Worm (Caenorhabditis elegans) whole organism, L4/young adult: ENCODE results near the gene Y105C5A.1274.
A peak's percentile ranks its signal among the peaks of the same experiment; 100 is the strongest.
"Not testable (repeated sequence)": the region's sequence is repeated elsewhere in the genome, so short reads cannot be mapped to it uniquely, and the experiment has no call there.

Experiments used
- W03F9.2 ChIP-seq: fragments of 150-350 bp; optimal IDR thresholded peaks from 2 replicates; lab custom pipeline; 2014; ENCODE audit warnings: missing biosample characterization, missing genetic modification characterization
- dao-5 ChIP-seq: sonication (generic microtip); optimal IDR thresholded peaks from 2 replicates; lab custom pipeline; 2016; ENCODE audit warnings: missing genotype, missing genetic modification characterization, moderate library complexity, missing compliant biosample characterization
- him-1 ChIP-seq: sonication (generic microtip); optimal IDR thresholded peaks from 2 replicates; lab custom pipeline; 2016; ENCODE audit warnings: missing genotype, missing genetic modification reagents, missing genetic modification characterization, missing compliant biosample characterization

The Y105C5A.1274 gene

DNA sequence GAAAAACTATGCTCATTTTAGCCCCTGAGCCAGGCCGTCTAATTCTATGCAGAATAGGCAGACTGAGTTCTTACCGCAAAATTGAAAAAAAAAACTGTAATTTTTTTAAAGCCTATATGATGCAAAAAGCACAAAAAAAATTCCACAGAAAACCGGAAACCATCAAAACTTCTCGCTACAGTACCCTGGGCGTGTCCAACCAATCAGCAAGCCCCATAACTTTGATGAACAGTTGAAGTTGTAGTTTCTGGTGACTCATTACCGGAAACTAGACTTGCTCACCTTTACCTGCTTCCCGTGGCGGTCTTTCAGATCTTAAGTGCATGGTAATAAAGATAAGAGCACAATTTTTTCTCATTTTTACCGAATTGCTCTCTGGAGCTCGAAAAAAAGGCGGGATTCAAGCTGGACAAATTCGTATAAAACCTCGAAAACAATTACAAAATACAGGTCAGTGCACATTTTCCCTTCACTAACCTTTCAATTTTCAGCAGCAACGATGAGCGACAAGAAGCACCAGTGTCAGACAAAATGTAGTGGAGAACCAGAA, at the start of gene Y105C5A.1274:
Gene Y105C5A.1274 (plus strand): TSS at position 500 of the 550 bp plus-strand sequence.
- not testable (repeated sequence) for TF ChIP-seq him-1; dao-5 (tag; lab: Kevin White, UChicago); W03F9.2 (tag; lab: Kevin White, UChicago)

DNA sequence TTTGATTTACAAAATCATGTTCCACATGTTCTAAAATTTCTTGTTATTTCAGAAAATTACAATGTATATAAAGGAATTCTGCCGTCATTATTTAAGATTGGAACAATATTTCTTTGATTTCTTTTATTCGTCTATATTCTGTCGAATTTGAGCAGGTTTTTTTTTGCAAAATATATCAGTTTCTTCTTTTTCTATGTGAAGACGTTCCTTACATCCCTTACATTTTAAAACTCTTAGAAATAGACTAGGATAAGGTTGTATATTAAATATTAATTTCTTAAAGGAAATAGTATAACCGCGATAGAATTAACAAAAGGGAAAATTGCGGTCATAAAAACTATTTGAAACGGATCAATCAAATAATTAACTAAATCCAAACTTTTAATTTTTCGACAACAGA, 45.7 kb upstream of the Y105C5A.1274 start:
- TF ChIP-seq W03F9.2 (tag; lab: Kevin White, UChicago): no peak
- no peak for TF ChIP-seq him-1
- TF ChIP-seq dao-5 (tag; lab: Kevin White, UChicago): no peak

DNA sequence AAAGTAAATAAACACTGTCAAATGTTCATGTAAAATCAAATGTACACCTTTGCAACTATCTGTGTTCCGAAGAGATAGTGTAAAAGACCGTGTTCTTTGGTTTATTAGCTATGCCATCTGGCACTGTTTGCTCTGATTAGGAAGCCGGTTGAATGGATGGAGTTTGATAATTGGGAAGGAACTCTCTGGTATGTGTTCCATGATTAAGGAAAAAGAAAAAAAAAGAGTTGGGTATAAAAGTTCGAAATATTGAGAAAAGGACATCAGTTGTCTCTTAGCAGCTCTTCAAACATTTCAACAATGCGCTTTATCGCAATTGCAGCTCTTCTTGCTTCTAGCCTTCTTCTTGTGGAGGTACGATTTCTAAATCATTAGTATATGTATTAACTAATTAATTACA, 44.1 kb upstream of the Y105C5A.1274 start, which contains the start of gene abu-5:
Gene abu-5 (plus strand): TSS at position 301 of the 400 bp plus-strand sequence.
- TF ChIP-seq W03F9.2 (tag; lab: Kevin White, UChicago); him-1; dao-5 (tag; lab: Kevin White, UChicago): not testable (repeated sequence)

DNA sequence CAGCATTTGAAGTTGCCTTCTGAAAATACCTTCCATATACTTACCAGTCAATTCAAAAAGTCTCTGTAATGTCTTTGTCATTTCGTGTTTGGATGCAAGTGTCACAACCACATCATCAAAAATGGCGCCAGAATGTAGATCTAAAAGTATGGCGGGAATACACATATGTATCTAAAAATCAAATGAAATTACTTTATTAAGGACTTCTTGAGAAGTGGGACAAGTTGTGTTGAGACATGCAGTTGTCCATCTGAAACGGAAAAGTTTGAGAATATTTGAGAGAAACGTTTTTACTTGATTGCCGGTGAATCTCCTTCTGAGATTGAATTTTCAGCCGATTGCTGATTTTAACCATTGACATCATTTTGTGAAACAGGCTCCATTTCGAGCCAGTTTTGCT, 42.6 kb upstream of the Y105C5A.1274 start:
- TF ChIP-seq W03F9.2 (tag; lab: Kevin White, UChicago): no peak
- TF ChIP-seq dao-5 (tag; lab: Kevin White, UChicago): no peak
- TF ChIP-seq him-1: no peak

DNA sequence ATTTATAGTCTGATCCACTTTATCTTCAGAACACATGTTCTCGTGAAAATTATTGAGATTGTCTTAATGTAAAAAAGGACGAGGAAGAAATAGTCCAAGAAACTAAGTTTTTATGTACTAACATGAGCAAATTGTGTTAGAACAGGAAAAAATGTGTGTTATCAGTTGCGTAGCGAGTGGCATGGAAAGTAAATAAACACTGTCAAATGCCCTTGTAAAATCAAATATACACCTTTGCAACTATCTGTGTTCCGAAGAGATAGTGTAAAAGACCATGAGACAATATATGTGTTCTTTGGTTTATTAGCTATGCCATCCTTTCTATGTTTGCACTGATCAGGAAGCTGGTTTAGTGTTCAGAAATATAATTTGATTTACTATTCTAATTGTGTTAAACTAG, 41.5 kb upstream of the Y105C5A.1274 start:
- TF ChIP-seq W03F9.2 (tag; lab: Kevin White, UChicago) (no peak), him-1 (no peak), dao-5 (tag; lab: Kevin White, UChicago) (no peak)

DNA sequence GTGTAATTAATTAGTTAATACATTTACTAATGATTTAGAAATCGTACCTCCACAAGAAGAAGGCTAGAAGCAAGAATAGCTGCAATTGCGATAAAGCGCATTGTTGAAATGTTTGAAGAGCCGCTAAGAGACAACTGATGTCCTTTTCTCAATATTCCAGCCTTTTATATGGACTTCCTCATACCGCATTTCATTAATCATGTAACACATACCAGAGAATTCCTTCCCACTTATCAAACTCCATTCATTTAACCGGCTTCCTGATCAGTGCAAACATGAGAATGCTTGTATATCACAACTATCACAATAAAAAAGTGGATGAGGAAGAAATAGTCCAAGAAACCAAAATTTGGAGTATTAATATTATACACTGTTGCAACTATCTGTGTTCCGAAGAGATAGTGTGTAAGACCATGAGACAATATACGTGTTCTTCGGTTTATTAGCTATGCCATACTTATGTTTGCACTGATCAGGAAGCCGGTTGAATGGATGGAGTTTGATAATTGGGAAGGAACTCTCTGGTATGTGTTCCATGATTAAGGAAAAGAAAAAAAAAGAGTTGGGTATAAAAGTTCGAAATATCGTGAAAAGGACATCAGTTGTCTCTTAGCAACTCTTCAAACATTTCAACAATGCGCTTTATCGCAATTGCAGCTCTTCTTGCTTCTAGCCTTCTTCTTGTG, 39.5 kb upstream of the Y105C5A.1274 start, which contains the start of the genes pqn-78 and pqn-79:
Gene pqn-78 (minus strand): TSS at position 101 of the 686 bp plus-strand sequence.
Gene pqn-79 (plus strand): TSS at position 636 of the 686 bp plus-strand sequence.
- TF ChIP-seq dao-5 (tag; lab: Kevin White, UChicago); W03F9.2 (tag; lab: Kevin White, UChicago); him-1: not testable (repeated sequence)

DNA sequence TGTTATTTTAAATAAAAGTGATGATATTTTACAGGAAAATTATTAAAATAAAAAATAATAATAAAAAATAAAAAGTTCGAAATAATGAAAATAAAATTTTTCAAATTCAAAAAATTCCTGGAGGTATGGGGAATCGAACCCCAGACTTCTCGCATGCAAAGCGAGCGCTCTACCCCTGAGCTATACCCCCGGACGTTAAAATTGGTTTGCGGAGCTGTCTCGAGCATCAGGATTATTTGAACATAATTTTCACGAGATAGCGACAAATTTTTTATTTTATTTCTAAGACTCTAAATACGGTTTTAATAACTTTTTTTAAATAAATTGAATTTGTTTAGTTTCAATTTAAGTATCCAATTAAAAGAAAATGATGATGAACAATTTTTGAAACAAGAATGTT, 30.3 kb upstream of the Y105C5A.1274 start:
- TF ChIP-seq W03F9.2 (tag; lab: Kevin White, UChicago) (peak; percentile 25), dao-5 (tag; lab: Kevin White, UChicago) (no peak)

DNA sequence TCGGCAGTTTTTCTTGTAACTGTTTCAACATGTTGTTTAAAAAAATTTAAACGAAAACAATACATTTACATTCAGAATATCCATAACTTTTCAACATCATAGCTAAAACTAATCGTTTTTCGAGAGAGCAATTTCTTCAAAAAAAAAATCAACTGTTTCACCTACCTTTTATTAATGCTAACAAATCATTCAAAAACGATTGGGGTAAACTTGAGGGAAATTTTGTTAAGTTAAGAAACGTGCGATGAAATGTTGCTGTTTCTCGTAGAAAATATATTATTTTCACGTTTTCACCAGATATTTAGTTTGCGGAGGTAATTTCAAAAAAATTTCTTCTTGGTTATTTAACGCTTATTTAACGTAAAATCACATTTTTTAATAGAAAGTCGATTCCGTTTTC, 28.1 kb upstream of the Y105C5A.1274 start:
- TF ChIP-seq dao-5 (tag; lab: Kevin White, UChicago) (no peak), W03F9.2 (tag; lab: Kevin White, UChicago) (no peak), him-1 (no peak)

DNA sequence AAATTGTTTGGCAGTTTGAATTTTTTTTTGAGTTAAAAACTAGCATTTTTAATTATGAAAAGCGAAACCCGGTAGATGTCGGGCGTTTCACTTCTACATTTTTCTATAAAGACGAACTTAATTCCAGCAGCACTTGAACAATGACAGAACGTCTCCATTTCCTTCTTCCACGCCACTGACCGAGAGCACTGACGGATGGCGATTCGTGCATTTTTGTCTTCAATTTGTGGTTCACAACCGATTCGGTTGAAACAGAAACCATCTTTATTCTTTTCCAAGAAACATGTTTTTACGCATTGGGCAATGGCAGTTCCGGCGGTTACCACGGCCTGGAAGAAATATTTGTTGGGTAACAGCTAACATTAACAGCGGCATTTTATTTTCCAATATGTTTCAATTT, 21.4 kb upstream of the Y105C5A.1274 start:
- TF ChIP-seq him-1 (no peak), W03F9.2 (tag; lab: Kevin White, UChicago) (no peak), dao-5 (tag; lab: Kevin White, UChicago) (no peak)

DNA sequence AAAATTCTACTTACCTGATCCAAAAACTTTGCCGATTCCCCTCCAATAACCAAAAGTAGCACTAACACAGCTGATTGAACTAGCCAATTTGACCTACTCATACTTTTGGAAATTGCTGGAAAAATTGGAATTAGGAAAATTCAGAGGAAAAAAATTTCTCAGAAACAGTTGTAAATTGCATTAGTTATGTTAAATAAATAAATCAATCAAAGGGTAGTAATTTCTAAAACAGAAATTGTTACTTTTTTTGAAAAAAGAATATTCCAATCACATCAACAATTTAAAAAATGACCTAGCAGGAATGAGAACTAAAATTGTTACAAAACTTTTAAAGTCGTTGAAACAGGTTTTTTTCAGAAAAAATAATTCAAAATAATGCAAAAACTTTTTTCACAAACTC, 17.6 kb upstream of the Y105C5A.1274 start, which contains the start of gene Y105C5A.8:
Gene Y105C5A.8 (minus strand): TSS at position 101 of the 400 bp plus-strand sequence.
- TF ChIP-seq him-1 (no peak), W03F9.2 (tag; lab: Kevin White, UChicago) (no peak), dao-5 (tag; lab: Kevin White, UChicago) (no peak)

DNA sequence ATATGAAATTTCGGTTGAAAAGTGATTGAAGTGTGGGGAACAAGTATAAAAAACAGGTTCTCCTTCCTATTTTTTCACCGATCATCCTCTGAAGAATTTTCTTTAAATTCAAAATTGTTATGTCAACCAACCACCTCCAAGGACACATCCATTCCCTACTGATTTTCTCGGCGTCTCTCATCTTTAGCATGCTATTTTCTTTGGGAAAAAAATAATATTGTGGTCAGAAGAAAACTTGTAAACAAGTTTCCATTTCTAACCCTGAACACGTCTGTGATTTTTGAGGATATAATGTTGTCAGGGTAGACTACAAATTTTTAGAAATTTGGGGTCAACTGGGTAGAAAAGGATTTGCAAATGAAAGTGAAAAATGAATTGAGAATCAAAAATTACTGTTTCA, 16.9 kb upstream of the Y105C5A.1274 start:
- TF ChIP-seq him-1: no peak
- no peak for TF ChIP-seq dao-5 (tag; lab: Kevin White, UChicago)
- no peak for TF ChIP-seq W03F9.2 (tag; lab: Kevin White, UChicago)

DNA sequence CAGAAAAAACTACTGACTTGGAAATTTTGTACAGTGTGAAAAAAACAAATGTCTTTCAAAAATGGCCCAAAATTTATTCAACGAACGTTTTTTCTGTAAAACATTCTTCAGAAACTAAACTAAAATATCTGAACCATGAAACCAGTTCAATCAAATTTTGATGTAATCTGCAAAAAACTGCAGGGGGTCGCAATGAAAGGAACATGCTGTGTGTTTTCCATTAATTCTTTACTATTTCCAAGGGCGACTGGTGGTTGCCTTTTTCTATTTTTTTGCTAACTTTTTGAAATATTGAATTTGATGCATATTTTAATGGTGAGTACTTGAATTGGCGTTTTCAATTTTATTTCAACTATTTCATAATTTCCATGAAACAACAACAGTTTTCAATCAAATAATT, 3.3 kb upstream of the Y105C5A.1274 start, which contains the start of gene Y105C5A.9:
Gene Y105C5A.9 (plus strand): TSS at position 301 of the 400 bp plus-strand sequence.
- TF ChIP-seq him-1: no peak
- TF ChIP-seq dao-5 (tag; lab: Kevin White, UChicago): no peak
- TF ChIP-seq W03F9.2 (tag; lab: Kevin White, UChicago): no peak

DNA sequence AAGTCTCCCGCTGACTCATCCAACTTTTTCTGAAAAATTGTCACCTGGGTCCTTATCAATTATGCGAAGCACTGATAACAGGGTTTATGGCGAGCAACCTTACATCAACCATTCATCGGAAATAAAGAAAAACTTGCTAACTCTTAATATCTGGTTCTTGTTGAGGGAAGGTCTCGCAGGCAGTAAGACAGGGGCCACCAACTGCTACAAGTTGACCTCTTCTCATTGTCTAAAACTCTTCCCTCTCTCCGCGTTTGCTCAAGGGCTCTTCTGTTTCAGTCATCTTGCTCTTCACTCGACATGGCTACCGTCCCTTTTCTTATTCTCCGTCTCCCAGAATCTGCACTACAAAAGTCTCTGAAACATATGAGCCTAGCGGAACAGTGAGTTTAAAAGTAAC, 923 bp downstream of the Y105C5A.1274 start, which contains the start of gene Y105C5A.10:
Gene Y105C5A.10 (plus strand): TSS at position 301 of the 400 bp plus-strand sequence.
- not testable (repeated sequence) for TF ChIP-seq dao-5 (tag; lab: Kevin White, UChicago); him-1; W03F9.2 (tag; lab: Kevin White, UChicago)

DNA sequence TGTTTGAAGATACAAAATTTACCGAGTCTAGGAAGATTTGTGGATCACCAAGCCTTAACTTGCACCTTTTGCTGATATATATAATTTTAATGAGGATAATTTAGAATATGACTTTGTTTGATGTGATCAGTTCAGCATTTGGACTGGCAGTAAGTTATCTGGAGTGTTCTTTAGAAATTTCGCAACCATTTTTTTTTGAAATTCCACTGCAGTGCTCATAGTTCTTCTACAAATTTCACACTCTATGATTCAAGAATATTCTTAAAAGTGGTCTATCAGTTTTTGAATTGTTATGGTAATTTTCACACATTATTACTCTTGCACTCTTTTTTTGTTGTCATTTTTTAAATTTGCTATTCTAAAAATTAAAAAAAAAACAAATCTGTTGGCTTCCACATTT, 4.7 kb downstream of the Y105C5A.1274 start:
- TF ChIP-seq W03F9.2 (tag; lab: Kevin White, UChicago): no peak
- no peak for TF ChIP-seq dao-5 (tag; lab: Kevin White, UChicago)
- TF ChIP-seq him-1: no peak
